Fruit fly (Drosophila melanogaster): ENCODE results near the gene Idh.

- TF ChIP-seq CG8478 (optimal IDR thresholded peaks at IDR 0.05), result no peak
- no peak for TF ChIP-seq CTCF (optimal IDR thresholded peaks at IDR 0.05)
These were observed 35.1 kb downstream of the Idh start, which contains the start of gene CG34461 for dm6 chr3L:8325559-8325958.

Data from S2 (cell line).